Worm (Caenorhabditis elegans) whole organism, young adult: ENCODE results near the gene F45E10.2.

ENCODE experiments used
- dpl-1 ChIP-seq: fragments of 150-350 bp; optimal IDR thresholded peaks from 2 replicates; lab custom pipeline; 2014; ENCODE audit warnings: missing biosample characterization, missing genetic modification reagents, missing genetic modification characterization
- efl-1 ChIP-seq: fragments of 150-350 bp; optimal IDR thresholded peaks from 2 replicates; lab custom pipeline; 2014; ENCODE audit warnings: missing biosample characterization, missing genetic modification reagents, missing genetic modification characterization
- hrde-1 ChIP-seq: sonication (generic microtip); optimal IDR thresholded peaks from 2 replicates; lab custom pipeline; 2016; ENCODE audit warnings: missing genetic modification characterization, mild to moderate bottlenecking, missing compliant biosample characterization, moderate library complexity, missing genotype, missing genetic modification reagents, borderline replicate concordance
- hsf-1 ChIP-seq: fragments of 200-800 bp; sonication (Bioruptor generic); IDR thresholded peaks from 2 replicates; pipeline ENCODE4 v1.3.6; 2022; ENCODE audit warnings: missing genetic modification reagents, missing genetic modification characterization, missing compliant biosample characterization
- rpc-1 ChIP-seq, 2 experiments: fragments of 150-350 bp in 1 of 2; sonication (generic microtip) in 1 of 2; optimal IDR thresholded peaks; 2 replicates each; lab custom pipeline; 2014 to 2018; ENCODE audit warnings: missing biosample characterization in 1 of 2, missing genetic modification characterization in 1 of 2, missing genetic modification reagents in 1 of 2, missing genotype in 1 of 2

ce11 chrII:11032812-11033211 is 22.3 kb downstream of the F45E10.2 start:
- TF ChIP-seq rpc-1 (optimal IDR thresholded peaks at IDR 0.05; lab: Kevin White, UChicago) (no peak), rpc-1 (tag; optimal IDR thresholded peaks at IDR 0.05; lab: Kevin White, UChicago) (no peak), hsf-1 (GFP tag; lab: Robert Waterston, UW) (no peak), efl-1 (GFP tag; lab: Kevin White, UChicago) (no peak), hrde-1 (no peak), dpl-1 (GFP tag; lab: Kevin White, UChicago) (no peak)
